Worm (Caenorhabditis elegans) whole organism, L4 larva: ENCODE measurements around the gene F10D2.16.
A peak's percentile ranks its signal among the peaks of the same experiment; 100 is the strongest.

Source experiments
- D1046.2 ChIP-seq: fragments of 200-800 bp; sonication (Bioruptor generic); IDR thresholded peaks from 2 replicates; pipeline ENCODE4 v1.3.6; 2022; ENCODE audit warnings: missing genetic modification characterization, missing compliant biosample characterization
- F26F4.8 ChIP-seq: fragments of 200-800 bp; sonication (Bioruptor generic); conservative IDR thresholded peaks from 2 replicates; pipeline ENCODE4 v1.3.6; 2022; ENCODE audit warnings: missing genetic modification characterization, missing compliant biosample characterization
- F37D6.2 ChIP-seq: sonication (generic microtip); optimal IDR thresholded peaks from 2 replicates; lab custom pipeline; 2016; ENCODE audit warnings: mild to moderate bottlenecking, missing genetic modification characterization, missing compliant biosample characterization
- F49E8.2 ChIP-seq: sonication (generic microtip); optimal IDR thresholded peaks from 2 replicates; lab custom pipeline; 2016; ENCODE audit warnings: missing compliant biosample characterization, mild to moderate bottlenecking, missing genetic modification characterization, borderline replicate concordance
- Y5F2A.4 ChIP-seq: fragments of 200-800 bp; sonication (Bioruptor generic); optimal IDR thresholded peaks from 2 replicates; lab custom pipeline; 2018; ENCODE audit warnings: mild to moderate bottlenecking, missing genetic modification characterization, missing compliant biosample characterization
- Y75B8A.6 ChIP-seq: fragments of 200-800 bp; sonication (Bioruptor generic); IDR thresholded peaks from 2 replicates; pipeline ENCODE4 v1.3.6; 2022; ENCODE audit warnings: missing genetic modification reagents, missing genetic modification characterization, missing compliant biosample characterization
- aha-1 ChIP-seq: fragments of 150-350 bp; peaks from one replicate; lab custom pipeline; 2014; ENCODE audit warnings: missing biosample characterization, missing genetic modification characterization
- ama-1 ChIP-seq: fragments of 150-350 bp; optimal IDR thresholded peaks from 2 replicates; lab custom pipeline; 2014; ENCODE audit warnings: inconsistent platforms, mixed read lengths
- attf-4 ChIP-seq: sonication (generic microtip); optimal IDR thresholded peaks from 3 replicates; lab custom pipeline; 2017; ENCODE audit warnings: missing biosample characterization, missing genetic modification characterization
- ceh-20 ChIP-seq: fragments of 200-800 bp; sonication (Bioruptor generic); IDR thresholded peaks from 2 replicates; pipeline ENCODE4 v1.3.6; 2022; ENCODE audit warnings: missing genetic modification reagents, missing genetic modification characterization, missing compliant biosample characterization
- ceh-28 ChIP-seq: fragments of 150-350 bp; optimal IDR thresholded peaks from 2 replicates; lab custom pipeline; 2014; ENCODE audit warnings: missing biosample characterization, missing genetic modification reagents, missing genetic modification characterization
- ceh-62 ChIP-seq: sonication (generic microtip); optimal IDR thresholded peaks from 2 replicates; lab custom pipeline; 2017; ENCODE audit warnings: missing biosample characterization, missing genetic modification characterization
- ceh-82 ChIP-seq: sonication (generic microtip); optimal IDR thresholded peaks from 2 replicates; lab custom pipeline; 2017; ENCODE audit warnings: missing biosample characterization, missing genetic modification characterization
- ctbp-1 ChIP-seq: fragments of 200-800 bp; sonication (Bioruptor generic); IDR thresholded peaks from 2 replicates; pipeline ENCODE4 v1.3.6; 2022; ENCODE audit warnings: missing genetic modification reagents, missing genetic modification characterization, missing compliant biosample characterization
- daf-16 ChIP-seq, 3 experiments: sonication (generic microtip); optimal IDR thresholded peaks; 2 replicates each; lab custom pipeline; 2016 to 2017; ENCODE audit warnings: missing genetic modification characterization in 3 of 3, missing genetic modification reagents in 3 of 3, mild to moderate bottlenecking in 2 of 3, missing compliant biosample characterization in 2 of 3, missing biosample characterization in 1 of 3, moderate library complexity in 1 of 3
- dmd-6 ChIP-seq: fragments of 200-800 bp; sonication (Bioruptor generic); IDR thresholded peaks from 2 replicates; pipeline ENCODE4 v1.3.6; 2022; ENCODE audit warnings: missing genetic modification reagents, missing genetic modification characterization, missing compliant biosample characterization
- dmd-8 ChIP-seq: fragments of 200-800 bp; sonication (Bioruptor generic); IDR thresholded peaks from 2 replicates; pipeline ENCODE4 v1.3.6; 2022; ENCODE audit warnings: missing genetic modification characterization, missing compliant biosample characterization
- dmd-9 ChIP-seq: fragments of 200-800 bp; sonication (Bioruptor generic); IDR thresholded peaks from 2 replicates; pipeline ENCODE4 v1.3.6; 2022; ENCODE audit warnings: missing genetic modification reagents, missing genetic modification characterization, missing compliant biosample characterization
- dpl-1 ChIP-seq: fragments of 150-350 bp; optimal IDR thresholded peaks from 2 replicates; lab custom pipeline; 2014; ENCODE audit warnings: missing biosample characterization, missing genetic modification reagents, missing genetic modification characterization
- egl-27 ChIP-seq: sonication (generic microtip); optimal IDR thresholded peaks from 3 replicates; lab custom pipeline; 2017; ENCODE audit warnings: missing biosample characterization, missing genetic modification reagents, missing genetic modification characterization
- egl-43 ChIP-seq: fragments of 200-800 bp; sonication (Bioruptor generic); IDR thresholded peaks from 2 replicates; pipeline ENCODE4 v1.3.6; 2022; ENCODE audit warnings: missing genetic modification reagents, missing genetic modification characterization, missing compliant biosample characterization
- gei-8 ChIP-seq: fragments of 200-800 bp; sonication (Bioruptor generic); optimal IDR thresholded peaks from 2 replicates; lab custom pipeline; 2018; ENCODE audit warnings: mild to moderate bottlenecking, missing genetic modification characterization, missing compliant biosample characterization
- hlh-11 ChIP-seq: fragments of 200-800 bp; sonication (Bioruptor generic); optimal IDR thresholded peaks from 2 replicates; lab custom pipeline; 2018; ENCODE audit warnings: mild to moderate bottlenecking, missing genetic modification characterization, missing compliant biosample characterization
- hlh-30 ChIP-seq: sonication (generic microtip); optimal IDR thresholded peaks from 2 replicates; lab custom pipeline; 2017; ENCODE audit warnings: antibody characterized with exemption, mild to moderate bottlenecking, missing genetic modification characterization, missing compliant biosample characterization; ENCODE audit not compliant: insufficient read depth
- lin-29 ChIP-seq: fragments of 200-800 bp; sonication (Bioruptor generic); IDR thresholded peaks from 2 replicates; pipeline ENCODE4 v1.3.6; 2022; ENCODE audit warnings: missing genetic modification reagents, missing genetic modification characterization, missing compliant biosample characterization
- lsy-2 ChIP-seq, 2 experiments: fragments of 150-350 bp in 1 of 2; sonication (generic microtip) in 1 of 2; optimal IDR thresholded peaks; 2 replicates each; lab custom pipeline; 2014 to 2017; ENCODE audit warnings: missing biosample characterization in 2 of 2, missing genetic modification characterization in 2 of 2
- nhr-102 ChIP-seq: sonication (generic microtip); optimal IDR thresholded peaks from 2 replicates; lab custom pipeline; 2016; ENCODE audit warnings: mild to moderate bottlenecking, missing genetic modification characterization, moderate library complexity, missing compliant biosample characterization
- nhr-25 ChIP-seq: sonication (generic microtip); optimal IDR thresholded peaks from 2 replicates; lab custom pipeline; 2017; ENCODE audit warnings: missing genetic modification characterization, mild to moderate bottlenecking, missing compliant biosample characterization, antibody characterized with exemption, moderate library complexity, borderline replicate concordance; ENCODE audit not compliant: insufficient read depth
- nhr-28 ChIP-seq: fragments of 150-350 bp; optimal IDR thresholded peaks from 2 replicates; lab custom pipeline; 2014; ENCODE audit warnings: missing biosample characterization, missing genetic modification characterization
- nhr-76 ChIP-seq: fragments of 150-350 bp; optimal IDR thresholded peaks from 2 replicates; lab custom pipeline; 2014; ENCODE audit warnings: missing biosample characterization, missing genetic modification characterization
- nhr-77 ChIP-seq: fragments of 150-350 bp; optimal IDR thresholded peaks from 2 replicates; lab custom pipeline; 2014; ENCODE audit warnings: missing biosample characterization, missing genetic modification characterization
- pha-4 ChIP-seq, 2 experiments: fragments of 150-350 bp in 1 of 2; fragments of 200-800 bp in 1 of 2; sonication (Bioruptor generic) in 1 of 2; IDR thresholded peaks in 1 of 2; optimal IDR thresholded peaks in 1 of 2; 2 replicates each; pipeline versions ENCODE4 v1.3.6 to Lab custom; 2014 to 2022; ENCODE audit warnings: missing genetic modification characterization in 2 of 2, missing genetic modification reagents in 2 of 2, missing biosample characterization in 1 of 2, missing compliant biosample characterization in 1 of 2
- set-16 ChIP-seq: fragments of 200-800 bp; sonication (Bioruptor generic); IDR thresholded peaks from 2 replicates; pipeline ENCODE4 v1.3.6; 2022; ENCODE audit warnings: missing genetic modification reagents, missing genetic modification characterization, missing compliant biosample characterization
- snpc-4 ChIP-seq: fragments of 150-350 bp; optimal IDR thresholded peaks from 2 replicates; lab custom pipeline; 2014; ENCODE audit warnings: missing biosample characterization, missing genetic modification characterization
- spr-1 ChIP-seq: sonication (generic microtip); optimal IDR thresholded peaks from 2 replicates; lab custom pipeline; 2016; ENCODE audit warnings: mild to moderate bottlenecking, missing genetic modification characterization, missing compliant biosample characterization
- unc-130 ChIP-seq: sonication (generic microtip); optimal IDR thresholded peaks from 2 replicates; lab custom pipeline; 2016; ENCODE audit warnings: missing genetic modification reagents, missing genetic modification characterization, missing compliant biosample characterization
- unc-39 ChIP-seq: sonication (generic microtip); optimal IDR thresholded peaks from 2 replicates; lab custom pipeline; 2017; ENCODE audit warnings: missing biosample characterization, missing genetic modification characterization
- unc-62 ChIP-seq, 3 experiments: fragments of 150-350 bp in 1 of 3; sonication (generic microtip); optimal IDR thresholded peaks in 2 of 3; peaks in 1 of 3; 1 replicate in 1 of 3; 2 replicates in 2 of 3; lab custom pipeline; 2014 to 2017; ENCODE audit warnings: missing biosample characterization in 3 of 3, missing genetic modification characterization in 3 of 3, missing genetic modification reagents in 3 of 3, missing genotype in 1 of 3
- vab-7 ChIP-seq: fragments of 200-800 bp; sonication (Bioruptor generic); IDR thresholded peaks from 2 replicates; pipeline ENCODE4 v1.3.6; 2022; ENCODE audit warnings: missing genetic modification reagents, missing genetic modification characterization, missing compliant biosample characterization
- zfp-2 ChIP-seq: sonication (generic microtip); optimal IDR thresholded peaks from 2 replicates; lab custom pipeline; 2016; ENCODE audit warnings: mild to moderate bottlenecking, missing genetic modification characterization, missing compliant biosample characterization
- zfp-3 ChIP-seq: fragments of 200-800 bp; sonication (Bioruptor generic); conservative IDR thresholded peaks from 2 replicates; pipeline ENCODE4 v1.3.6; 2022; ENCODE audit warnings: missing genetic modification reagents, missing genetic modification characterization, missing compliant biosample characterization
- zip-2 ChIP-seq: fragments of 150-350 bp; optimal IDR thresholded peaks from 2 replicates; lab custom pipeline; 2014; ENCODE audit warnings: missing biosample characterization, missing genetic modification characterization

The F10D2.16 gene

DNA sequence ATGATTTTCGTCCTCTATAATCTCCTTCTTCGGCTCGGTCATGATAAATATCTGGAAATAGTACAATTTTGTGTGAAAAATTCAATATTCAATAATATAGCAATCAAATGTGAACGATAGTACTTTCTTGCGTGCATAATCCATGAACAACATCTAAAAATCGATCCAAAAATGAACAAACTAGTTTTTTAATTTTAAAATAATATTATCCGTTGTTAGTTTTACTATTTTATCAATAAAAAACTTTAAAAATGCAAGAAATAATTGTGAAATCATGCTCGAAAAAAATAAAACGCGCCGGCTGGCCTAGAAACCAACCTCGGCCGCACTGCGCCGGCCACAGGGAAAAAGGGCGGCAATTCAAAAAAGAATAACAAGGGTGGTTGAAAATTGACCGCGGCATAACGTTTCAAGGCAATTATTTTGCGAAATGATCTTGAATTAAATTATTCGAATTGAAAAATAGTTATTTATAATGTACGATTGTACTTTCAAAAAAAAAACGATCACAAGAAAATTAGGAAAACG is 49.4 kb upstream of the F10D2.16 start, which contains the start of gene mys-1 (continued):
- TF ChIP-seq D1046.2 = no peak
- TF ChIP-seq gei-8 (GFP tag; lab: Kevin White, UChicago) = no peak
- no peak for TF ChIP-seq nhr-76 (tag; lab: Kevin White, UChicago)
- no peak for TF ChIP-seq dmd-8 (GFP tag; lab: Robert Waterston, UW)
- TF ChIP-seq set-16 (GFP tag; lab: Robert Waterston, UW) = no peak
- peak in 1 of 2 experiments; percentile 67 for TF ChIP-seq lsy-2 (tag; optimal IDR thresholded peaks at IDR 0.05; lab: Kevin White, UChicago)
- no peak for TF ChIP-seq ctbp-1 (GFP tag; lab: Robert Waterston, UW)
- no peak for TF ChIP-seq Y5F2A.4
- no peak for TF ChIP-seq nhr-77 (tag; lab: Kevin White, UChicago)
- peak; percentile 34 for TF ChIP-seq nhr-102 (tag; lab: Kevin White, UChicago)
- TF ChIP-seq dmd-9 (GFP tag; lab: Robert Waterston, UW) = peak; percentile 66; the same call in 1 of the 2 replicates
- TF ChIP-seq, all 104 proteins: peak for 15

DNA sequence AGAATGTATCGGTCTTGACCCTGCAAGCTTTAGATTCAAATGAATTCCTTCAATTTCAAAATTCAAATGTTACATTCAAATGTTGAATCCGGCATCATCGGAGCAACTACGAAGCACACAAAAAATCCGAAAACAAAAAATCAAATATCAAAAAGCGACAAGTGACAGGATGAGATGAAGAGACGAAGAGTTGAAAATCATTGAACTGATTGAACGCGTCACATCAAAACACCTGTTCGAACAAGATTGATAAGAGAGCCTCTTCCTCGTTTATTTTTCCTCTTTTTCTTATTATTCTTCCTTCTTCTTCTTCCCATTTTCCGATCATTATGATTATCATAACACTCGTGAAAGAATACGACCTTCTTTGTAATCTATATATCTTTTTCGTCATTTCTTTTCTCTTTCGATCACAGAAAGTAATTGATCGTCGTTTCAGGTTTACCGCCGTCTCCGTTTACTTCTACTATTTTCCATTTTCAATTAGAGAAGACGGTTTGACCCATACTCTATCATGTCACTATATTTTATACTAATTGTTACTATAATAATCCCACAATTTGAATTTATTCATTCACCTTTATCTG is 48.5 kb upstream of the F10D2.16 start, which contains the start of gene VC5.2:
VC5.2 (plus strand) TSS at position 439 of the 587 bp plus-strand sequence.
- TF ChIP-seq nhr-77 (tag; lab: Kevin White, UChicago) (peak; percentile 11), set-16 (GFP tag; lab: Robert Waterston, UW) (no peak), hlh-11 (peak; percentile 34), unc-39 (no peak), nhr-28 (tag; lab: Kevin White, UChicago) (peak; percentile 75), ceh-20 (GFP tag; lab: Robert Waterston, UW) (0 out of 2 replicates have a peak, but pooled peaks have one; percentile 23), ama-1 (lab: Kevin White, UChicago) (no peak), daf-16 (GFP tag; optimal IDR thresholded peaks at IDR 0.05; lab: Kevin White, UChicago) (peak in 1 of 2 experiments; percentile 41), daf-16 (tag; optimal IDR thresholded peaks at IDR 0.05; lab: Kevin White, UChicago) (no peak), unc-62 (GFP tag; optimal IDR thresholded peaks at IDR 0.05 in 1 of 2; lab: Kevin White, UChicago) (peak in 1 of 2 experiments; percentile 75), unc-62 (tag; optimal IDR thresholded peaks at IDR 0.05; lab: Kevin White, UChicago) (no peak), zfp-3 (GFP tag; lab: Robert Waterston, UW) (no peak), hlh-30 (tag; lab: Kevin White, UChicago) (peak; percentile 8)

DNA sequence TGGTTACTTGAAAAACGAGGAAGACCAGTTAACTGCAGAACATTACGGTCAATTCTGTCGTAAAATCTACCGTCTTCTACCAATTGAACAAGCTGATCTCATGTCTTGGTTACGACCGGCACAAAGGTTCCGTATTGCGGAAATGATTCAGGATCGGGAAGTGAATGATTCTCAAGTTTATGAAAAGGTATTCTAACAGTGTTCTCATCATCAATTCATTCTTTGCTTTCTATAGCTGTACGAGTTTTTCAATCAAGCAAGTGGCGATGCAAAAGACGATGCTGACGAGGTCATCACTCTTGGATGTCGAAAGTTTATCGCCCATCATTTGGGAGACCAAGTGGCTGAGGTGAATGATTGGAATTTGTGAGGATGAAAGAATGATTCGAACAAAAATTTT is 46.7 kb upstream of the F10D2.16 start:
- TF ChIP-seq zip-2 = no peak
- peak in 1 of 2 experiments; percentile 95 for TF ChIP-seq unc-62 (GFP tag; optimal IDR thresholded peaks at IDR 0.05 in 1 of 2; lab: Kevin White, UChicago)
- no peak for TF ChIP-seq unc-62 (tag; optimal IDR thresholded peaks at IDR 0.05; lab: Kevin White, UChicago)
- TF ChIP-seq lin-29 (GFP tag; lab: Robert Waterston, UW) = no peak

DNA sequence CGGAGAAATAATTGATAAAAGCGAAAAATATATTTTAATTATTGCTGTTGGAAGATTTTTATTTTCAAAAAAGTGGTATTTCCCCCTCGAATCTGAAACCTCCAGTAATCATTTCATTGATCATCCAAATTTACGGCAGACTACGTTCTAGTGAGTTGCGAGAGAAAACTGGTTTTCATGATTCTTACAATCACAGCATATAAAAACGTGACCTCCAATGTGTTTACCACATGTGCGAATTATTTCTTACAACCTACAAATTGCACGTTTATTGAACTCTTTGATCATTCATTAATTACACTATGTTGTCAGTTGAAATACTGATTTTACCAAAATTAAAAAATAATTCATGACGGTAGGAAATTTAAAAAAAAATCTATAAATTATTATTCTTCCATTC is 44.8 kb upstream of the F10D2.16 start:
- peak; percentile 50 for TF ChIP-seq nhr-25
- no peak for TF ChIP-seq ceh-28
- TF ChIP-seq F26F4.8 (GFP tag; lab: Robert Waterston, UW) = no peak
- no peak for TF ChIP-seq nhr-76 (tag; lab: Kevin White, UChicago)
- TF ChIP-seq egl-27 (tag; lab: Kevin White, UChicago) = no peak
- TF ChIP-seq zfp-2 (tag; lab: Kevin White, UChicago) = no peak
- peak; percentile 28 for TF ChIP-seq dpl-1 (GFP tag; lab: Kevin White, UChicago)
- no peak for TF ChIP-seq unc-130 (GFP tag; lab: Kevin White, UChicago)
- TF ChIP-seq dmd-6 (GFP tag; lab: Robert Waterston, UW) = peak; percentile 81
- TF ChIP-seq spr-1 (tag; lab: Kevin White, UChicago) = no peak
- TF ChIP-seq attf-4 (tag; lab: Kevin White, UChicago) = no peak
- no peak for TF ChIP-seq vab-7 (GFP tag; lab: Robert Waterston, UW)
- peak; percentile 87 for TF ChIP-seq aha-1 (tag; lab: Kevin White, UChicago)
- TF ChIP-seq snpc-4 = no peak
- no peak for TF ChIP-seq ceh-62 (tag; lab: Kevin White, UChicago)
- no peak for TF ChIP-seq egl-43 (GFP tag; lab: Robert Waterston, UW)
- TF ChIP-seq Y75B8A.6 (GFP tag; lab: Robert Waterston, UW) = no peak
- peak; percentile 58 for TF ChIP-seq nhr-102 (tag; lab: Kevin White, UChicago)
- no peak for TF ChIP-seq F49E8.2
- TF ChIP-seq F37D6.2 (tag; lab: Kevin White, UChicago) = no peak
- TF ChIP-seq pha-4 (GFP tag; IDR thresholded peaks at IDR 0.05; lab: Robert Waterston, UW) = no peak
- TF ChIP-seq pha-4 (tag; optimal IDR thresholded peaks at IDR 0.05; lab: Kevin White, UChicago) = no peak
- TF ChIP-seq hlh-11 = peak; percentile 18
- TF ChIP-seq ceh-82 (tag; lab: Kevin White, UChicago) = no peak
